Worm (Caenorhabditis elegans) whole organism, L4 larva: Measurements from ENCODE around the gene C31B8.1.
A peak's percentile ranks its signal among the peaks of the same experiment; 100 is the strongest.

Experiments used
- F10B5.3 ChIP-seq: sonication (generic microtip); optimal IDR thresholded peaks from 2 replicates; lab custom pipeline; 2016; ENCODE audit warnings: mild to moderate bottlenecking, missing genetic modification characterization, missing compliant biosample characterization
- F26F4.8 ChIP-seq: fragments of 200-800 bp; sonication (Bioruptor generic); conservative IDR thresholded peaks from 2 replicates; pipeline ENCODE4 v1.3.6; 2022; ENCODE audit warnings: missing genetic modification characterization, missing compliant biosample characterization
- R02D3.7 ChIP-seq: fragments of 150-350 bp; sonication (generic microtip); optimal IDR thresholded peaks from 3 replicates; lab custom pipeline; 2014; ENCODE audit warnings: missing biosample characterization, missing genetic modification characterization
- Y105C5A.15 ChIP-seq: fragments of 200-800 bp; sonication (Bioruptor generic); IDR thresholded peaks from 2 replicates; pipeline ENCODE4 v1.3.6; 2022; ENCODE audit warnings: missing genetic modification characterization, missing compliant biosample characterization
- Y48G9A.11 ChIP-seq: fragments of 200-800 bp; sonication (Bioruptor generic); IDR thresholded peaks from 2 replicates; pipeline ENCODE4 v1.3.6; 2022; ENCODE audit warnings: missing genetic modification reagents, missing genetic modification characterization, missing compliant biosample characterization
- Y5F2A.4 ChIP-seq: fragments of 200-800 bp; sonication (Bioruptor generic); optimal IDR thresholded peaks from 2 replicates; lab custom pipeline; 2018; ENCODE audit warnings: mild to moderate bottlenecking, missing genetic modification characterization, missing compliant biosample characterization
- Y75B8A.6 ChIP-seq: fragments of 200-800 bp; sonication (Bioruptor generic); IDR thresholded peaks from 2 replicates; pipeline ENCODE4 v1.3.6; 2022; ENCODE audit warnings: missing genetic modification reagents, missing genetic modification characterization, missing compliant biosample characterization
- ZK546.5 ChIP-seq, 2 experiments: sonication (generic microtip); optimal IDR thresholded peaks; 2 replicates each; lab custom pipeline; 2017; ENCODE audit warnings: missing biosample characterization in 2 of 2, missing genetic modification characterization in 2 of 2
- aha-1 ChIP-seq: fragments of 150-350 bp; peaks from one replicate; lab custom pipeline; 2014; ENCODE audit warnings: missing biosample characterization, missing genetic modification characterization
- aly-2 ChIP-seq: sonication (generic microtip); optimal IDR thresholded peaks from 2 replicates; lab custom pipeline; 2018; ENCODE audit warnings: missing biosample characterization, missing genetic modification characterization
- ama-1 ChIP-seq: fragments of 150-350 bp; optimal IDR thresholded peaks from 2 replicates; lab custom pipeline; 2014; ENCODE audit warnings: inconsistent platforms, mixed read lengths
- arid-1 ChIP-seq: fragments of 200-800 bp; sonication (Bioruptor generic); conservative IDR thresholded peaks from 2 replicates; pipeline ENCODE4 v1.3.6; 2022; ENCODE audit warnings: missing genetic modification reagents, missing genetic modification characterization, missing compliant biosample characterization
- attf-4 ChIP-seq: sonication (generic microtip); optimal IDR thresholded peaks from 3 replicates; lab custom pipeline; 2017; ENCODE audit warnings: missing biosample characterization, missing genetic modification characterization
- ceh-20 ChIP-seq: fragments of 200-800 bp; sonication (Bioruptor generic); IDR thresholded peaks from 2 replicates; pipeline ENCODE4 v1.3.6; 2022; ENCODE audit warnings: missing genetic modification reagents, missing genetic modification characterization, missing compliant biosample characterization
- ceh-28 ChIP-seq: fragments of 150-350 bp; optimal IDR thresholded peaks from 2 replicates; lab custom pipeline; 2014; ENCODE audit warnings: missing biosample characterization, missing genetic modification reagents, missing genetic modification characterization
- ceh-32 ChIP-seq: sonication (generic microtip); optimal IDR thresholded peaks from 2 replicates; lab custom pipeline; 2016; ENCODE audit warnings: mild to moderate bottlenecking, missing genetic modification characterization, missing compliant biosample characterization; ENCODE audit not compliant: poor library complexity
- ceh-62 ChIP-seq: sonication (generic microtip); optimal IDR thresholded peaks from 2 replicates; lab custom pipeline; 2017; ENCODE audit warnings: missing biosample characterization, missing genetic modification characterization
- cey-2 ChIP-seq: sonication (generic microtip); optimal IDR thresholded peaks from 3 replicates; lab custom pipeline; 2017; ENCODE audit warnings: missing genetic modification characterization, mild to moderate bottlenecking, missing compliant biosample characterization, antibody characterized with exemption, borderline replicate concordance; ENCODE audit not compliant: insufficient read depth
- ctbp-1 ChIP-seq: fragments of 200-800 bp; sonication (Bioruptor generic); IDR thresholded peaks from 2 replicates; pipeline ENCODE4 v1.3.6; 2022; ENCODE audit warnings: missing genetic modification reagents, missing genetic modification characterization, missing compliant biosample characterization
- daf-16 ChIP-seq, 3 experiments: sonication (generic microtip); optimal IDR thresholded peaks; 2 replicates each; lab custom pipeline; 2016 to 2017; ENCODE audit warnings: missing genetic modification characterization in 3 of 3, missing genetic modification reagents in 3 of 3, mild to moderate bottlenecking in 2 of 3, missing compliant biosample characterization in 2 of 3, missing biosample characterization in 1 of 3, moderate library complexity in 1 of 3
- daf-8 ChIP-seq: fragments of 200-800 bp; sonication (Bioruptor generic); IDR thresholded peaks from 2 replicates; pipeline ENCODE4 v1.3.6; 2022; ENCODE audit warnings: missing genetic modification characterization, missing compliant biosample characterization
- dmd-6 ChIP-seq: fragments of 200-800 bp; sonication (Bioruptor generic); IDR thresholded peaks from 2 replicates; pipeline ENCODE4 v1.3.6; 2022; ENCODE audit warnings: missing genetic modification reagents, missing genetic modification characterization, missing compliant biosample characterization
- dmd-8 ChIP-seq: fragments of 200-800 bp; sonication (Bioruptor generic); IDR thresholded peaks from 2 replicates; pipeline ENCODE4 v1.3.6; 2022; ENCODE audit warnings: missing genetic modification characterization, missing compliant biosample characterization
- dpl-1 ChIP-seq: fragments of 150-350 bp; optimal IDR thresholded peaks from 2 replicates; lab custom pipeline; 2014; ENCODE audit warnings: missing biosample characterization, missing genetic modification reagents, missing genetic modification characterization
- duxl-1 ChIP-seq: sonication (generic microtip); optimal IDR thresholded peaks from 2 replicates; lab custom pipeline; 2016; ENCODE audit warnings: mild to moderate bottlenecking, missing genetic modification characterization, moderate library complexity, missing compliant biosample characterization; ENCODE audit not compliant: poor library complexity
- dve-1 ChIP-seq: sonication (generic microtip); optimal IDR thresholded peaks from 2 replicates; lab custom pipeline; 2017; ENCODE audit warnings: antibody characterized with exemption, mild to moderate bottlenecking, missing genetic modification characterization, missing compliant biosample characterization; ENCODE audit not compliant: insufficient read depth
- fos-1 ChIP-seq: fragments of 150-350 bp; optimal IDR thresholded peaks from 2 replicates; lab custom pipeline; 2014; ENCODE audit warnings: missing biosample characterization, missing genetic modification characterization
- hif-1 ChIP-seq, 2 experiments: sonication (generic microtip); optimal IDR thresholded peaks; 2 replicates each; lab custom pipeline; 2016 to 2017; ENCODE audit warnings: missing compliant biosample characterization in 2 of 2, missing genetic modification characterization in 2 of 2, missing genetic modification reagents in 2 of 2, missing genotype in 2 of 2, mild to moderate bottlenecking in 1 of 2
- hmg-1.1 ChIP-seq: fragments of 200-800 bp; sonication (Bioruptor generic); IDR thresholded peaks from 2 replicates; pipeline ENCODE4 v1.3.6; 2022; ENCODE audit warnings: missing genetic modification reagents, missing genetic modification characterization, missing compliant biosample characterization
- lin-39 ChIP-seq: fragments of 150-350 bp; optimal IDR thresholded peaks from 2 replicates; lab custom pipeline; 2014; ENCODE audit warnings: missing biosample characterization, missing genetic modification reagents, missing genetic modification characterization
- lir-3 ChIP-seq: sonication (generic microtip); optimal IDR thresholded peaks from 2 replicates; lab custom pipeline; 2016; ENCODE audit warnings: mild to moderate bottlenecking, missing genetic modification characterization, missing compliant biosample characterization
- mxl-2 ChIP-seq: fragments of 200-800 bp; sonication (Bioruptor generic); conservative IDR thresholded peaks from 2 replicates; pipeline ENCODE4 v1.3.6; 2022; ENCODE audit warnings: missing genetic modification reagents, missing genetic modification characterization, missing compliant biosample characterization
- nhr-11 ChIP-seq: fragments of 150-350 bp; optimal IDR thresholded peaks from 2 replicates; lab custom pipeline; 2014; ENCODE audit warnings: missing biosample characterization, missing genetic modification characterization
- nhr-111 ChIP-seq: fragments of 200-800 bp; sonication (Bioruptor generic); optimal IDR thresholded peaks from 2 replicates; lab custom pipeline; 2018; ENCODE audit warnings: mild to moderate bottlenecking, missing genetic modification characterization, missing compliant biosample characterization
- nhr-28 ChIP-seq: fragments of 150-350 bp; optimal IDR thresholded peaks from 2 replicates; lab custom pipeline; 2014; ENCODE audit warnings: missing biosample characterization, missing genetic modification characterization
- nhr-6 ChIP-seq: fragments of 150-350 bp; optimal IDR thresholded peaks from 2 replicates; lab custom pipeline; 2014; ENCODE audit warnings: missing biosample characterization, missing genetic modification characterization
- pqm-1 ChIP-seq: sonication (generic microtip); optimal IDR thresholded peaks from 2 replicates; lab custom pipeline; 2017; ENCODE audit warnings: missing biosample characterization, missing genetic modification characterization
- saeg-2 ChIP-seq: fragments of 200-800 bp; sonication (Bioruptor generic); IDR thresholded peaks from 2 replicates; pipeline ENCODE4 v1.3.6; 2022; ENCODE audit warnings: missing genetic modification reagents, missing genetic modification characterization, missing compliant biosample characterization
- unc-62 ChIP-seq, 3 experiments: fragments of 150-350 bp in 1 of 3; sonication (generic microtip); optimal IDR thresholded peaks in 2 of 3; peaks in 1 of 3; 1 replicate in 1 of 3; 2 replicates in 2 of 3; lab custom pipeline; 2014 to 2017; ENCODE audit warnings: missing biosample characterization in 3 of 3, missing genetic modification characterization in 3 of 3, missing genetic modification reagents in 3 of 3, missing genotype in 1 of 3
- zag-1 ChIP-seq: fragments of 150-350 bp; optimal IDR thresholded peaks from 2 replicates; lab custom pipeline; 2014; ENCODE audit warnings: missing biosample characterization, missing genetic modification characterization
- ztf-11 ChIP-seq: fragments of 150-350 bp; optimal IDR thresholded peaks from 2 replicates; lab custom pipeline; 2014; ENCODE audit warnings: missing biosample characterization, missing genetic modification characterization
- ztf-7 ChIP-seq: fragments of 150-350 bp; optimal IDR thresholded peaks from 2 replicates; lab custom pipeline; 2014; ENCODE audit warnings: missing biosample characterization, missing genetic modification characterization

Gene C31B8.1

DNA sequence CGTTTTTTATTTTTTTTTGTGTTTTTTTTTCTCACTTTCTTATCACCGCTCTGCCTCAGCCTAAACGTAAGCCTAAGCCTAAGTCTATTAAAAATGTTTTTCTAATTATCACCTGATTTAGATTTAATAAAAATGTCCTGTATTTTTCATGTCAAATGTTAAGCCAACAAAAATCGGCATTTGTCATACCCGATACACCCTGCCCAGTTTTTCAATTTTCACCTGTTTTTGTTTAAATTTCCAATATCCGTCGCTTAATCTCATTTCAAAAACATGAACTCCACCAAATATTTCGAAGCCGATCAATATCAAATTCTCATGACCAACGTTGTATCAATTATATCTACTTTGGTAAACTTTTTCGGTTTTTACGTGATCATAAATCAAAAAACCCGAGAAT, at the start of gene C31B8.1:
Gene C31B8.1 (plus strand): TSS at position 301 of the 400 bp plus-strand sequence.
- no peak for TF ChIP-seq saeg-2 (GFP tag; lab: Robert Waterston, UW)
- no peak for TF ChIP-seq F26F4.8 (GFP tag; lab: Robert Waterston, UW)
- no peak for TF ChIP-seq unc-62 (GFP tag; optimal IDR thresholded peaks at IDR 0.05 in 1 of 2; lab: Kevin White, UChicago)
- TF ChIP-seq unc-62 (tag; optimal IDR thresholded peaks at IDR 0.05; lab: Kevin White, UChicago) = no peak
- no peak for TF ChIP-seq aly-2
- no peak for TF ChIP-seq cey-2 (tag; lab: Kevin White, UChicago)
- TF ChIP-seq Y75B8A.6 (GFP tag; lab: Robert Waterston, UW) = no peak
- TF ChIP-seq zag-1 (tag; lab: Kevin White, UChicago) = no peak
- no peak for TF ChIP-seq R02D3.7
- TF ChIP-seq daf-16 (GFP tag; optimal IDR thresholded peaks at IDR 0.05; lab: Kevin White, UChicago) = no peak
- TF ChIP-seq daf-16 (tag; optimal IDR thresholded peaks at IDR 0.05; lab: Kevin White, UChicago) = no peak
- TF ChIP-seq ceh-62 (tag; lab: Kevin White, UChicago) = no peak
- no peak for TF ChIP-seq nhr-111
- no peak for TF ChIP-seq fos-1 (tag; lab: Kevin White, UChicago)

DNA sequence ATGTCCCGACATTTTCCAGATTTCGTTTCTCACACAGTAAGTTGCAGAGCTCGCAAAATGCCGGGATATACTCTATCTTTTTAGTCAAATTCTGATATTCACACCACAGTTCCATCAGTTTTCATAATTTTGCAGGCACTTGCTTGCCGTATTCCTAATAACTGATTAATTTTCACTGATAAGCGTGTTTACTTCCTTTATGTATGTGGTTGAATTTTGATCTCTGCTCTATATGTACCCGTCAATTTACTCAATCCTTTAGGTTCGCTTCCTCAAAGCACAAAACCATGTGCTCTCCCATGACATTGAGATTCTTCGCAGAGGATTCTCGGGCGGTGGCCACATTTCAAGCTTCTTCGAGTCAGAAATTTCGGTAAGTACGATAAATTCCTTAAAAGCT, 49.8 kb upstream of the C31B8.1 start:
- TF ChIP-seq pqm-1 (tag; lab: Kevin White, UChicago) = peak; percentile 11
- TF ChIP-seq dve-1 = peak; percentile 47
- no peak for TF ChIP-seq lin-39 (tag; lab: Kevin White, UChicago)
- peak; percentile 70 for TF ChIP-seq aha-1 (tag; lab: Kevin White, UChicago)
- no peak for TF ChIP-seq ceh-32
- no peak for TF ChIP-seq daf-16 (GFP tag; optimal IDR thresholded peaks at IDR 0.05; lab: Kevin White, UChicago)
- TF ChIP-seq daf-16 (tag; optimal IDR thresholded peaks at IDR 0.05; lab: Kevin White, UChicago) = peak; percentile 55
- no peak for TF ChIP-seq Y5F2A.4
- peak; percentile 81 for TF ChIP-seq dmd-6 (GFP tag; lab: Robert Waterston, UW)
- TF ChIP-seq F26F4.8 (GFP tag; lab: Robert Waterston, UW) = no peak
- TF ChIP-seq dpl-1 (GFP tag; lab: Kevin White, UChicago) = no peak
- TF ChIP-seq nhr-28 (tag; lab: Kevin White, UChicago) = peak; percentile 61
- no peak for TF ChIP-seq duxl-1
- TF ChIP-seq ceh-20 = 0 out of 2 replicates have a peak, but pooled peaks have one; percentile 12

DNA sequence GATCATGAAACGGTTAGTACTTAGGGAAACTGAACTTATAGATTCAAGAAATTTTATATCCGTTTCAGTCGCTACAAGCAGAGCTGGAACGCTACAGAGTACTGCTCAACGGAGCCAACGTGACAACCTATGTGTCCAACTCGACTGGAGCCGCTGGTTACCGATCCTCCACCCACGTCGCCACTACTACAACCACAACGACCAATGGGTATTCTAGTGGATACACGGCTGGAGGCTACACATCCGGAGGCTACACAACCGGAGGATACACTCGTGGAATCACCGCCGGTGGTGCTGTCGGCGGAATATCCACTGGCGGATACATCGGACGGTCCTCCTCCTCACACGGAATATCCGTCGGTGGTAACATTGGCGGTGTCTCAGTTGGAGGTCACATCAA, 48.3 kb upstream of the C31B8.1 start:
- no peak for TF ChIP-seq Y5F2A.4
- TF ChIP-seq Y105C5A.15 (GFP tag; lab: Robert Waterston, UW) = no peak
- TF ChIP-seq saeg-2 (GFP tag; lab: Robert Waterston, UW) = no peak
- TF ChIP-seq ctbp-1 (GFP tag; lab: Robert Waterston, UW) = no peak
- TF ChIP-seq ZK546.5 (tag; optimal IDR thresholded peaks at IDR 0.05; lab: Kevin White, UChicago) = no peak
- TF ChIP-seq aha-1 (tag; lab: Kevin White, UChicago) = no peak
- TF ChIP-seq hif-1 (tag; optimal IDR thresholded peaks at IDR 0.05; lab: Kevin White, UChicago) = no peak
- TF ChIP-seq nhr-11 (tag; lab: Kevin White, UChicago) = no peak
- TF ChIP-seq nhr-6 (tag; lab: Kevin White, UChicago) = no peak
- no peak for TF ChIP-seq lin-39 (tag; lab: Kevin White, UChicago)
- TF ChIP-seq lir-3 (tag; lab: Kevin White, UChicago) = no peak

DNA sequence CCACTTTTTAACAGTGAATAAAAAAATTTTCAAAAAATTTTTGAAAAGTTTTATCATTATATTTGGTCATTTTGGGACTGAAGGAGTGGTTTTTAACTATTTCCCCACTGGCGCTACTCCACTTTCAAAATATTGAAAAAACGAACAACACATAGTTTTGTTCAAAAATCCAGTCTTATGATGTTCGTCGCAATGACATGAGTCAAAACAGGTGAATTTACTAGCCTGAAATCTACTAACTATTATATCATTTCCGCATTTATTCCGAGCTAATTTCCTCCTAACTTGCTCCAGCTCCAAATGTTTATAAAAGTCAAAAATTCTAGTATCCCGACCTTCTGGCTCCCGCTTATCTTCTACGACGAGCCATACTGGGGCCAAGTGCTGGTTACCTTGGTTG, 46.9 kb upstream of the C31B8.1 start, which contains the start of gene sre-24:
Gene sre-24 (plus strand): TSS at position 301 of the 400 bp plus-strand sequence.
- TF ChIP-seq ceh-28 (tag; lab: Kevin White, UChicago) (no peak), nhr-6 (tag; lab: Kevin White, UChicago) (no peak), dve-1 (no peak), daf-8 (no peak), mxl-2 (GFP tag; lab: Robert Waterston, UW) (no peak), dmd-8 (GFP tag; lab: Robert Waterston, UW) (no peak), ztf-11 (no peak), ama-1 (lab: Kevin White, UChicago) (no peak), Y48G9A.11 (GFP tag; lab: Robert Waterston, UW) (no peak), hmg-1.1 (GFP tag; lab: Robert Waterston, UW) (no peak), arid-1 (GFP tag; lab: Robert Waterston, UW) (no peak), attf-4 (tag; lab: Kevin White, UChicago) (no peak), ztf-7 (tag; lab: Kevin White, UChicago) (no peak), pqm-1 (tag; lab: Kevin White, UChicago) (no peak), unc-62 (GFP tag; optimal IDR thresholded peaks at IDR 0.05 in 1 of 2; lab: Kevin White, UChicago) (no peak), unc-62 (tag; optimal IDR thresholded peaks at IDR 0.05; lab: Kevin White, UChicago) (no peak), F10B5.3 (tag; lab: Kevin White, UChicago) (no peak), dpl-1 (GFP tag; lab: Kevin White, UChicago) (no peak)
